Fruit fly (Drosophila melanogaster) whole organism, prepupa: ENCODE results near the gene Vsp37A.

ENCODE experiments used
- Blimp-1 ChIP-seq: fragments of 200-800 bp; sonication (Bioruptor generic); optimal IDR thresholded peaks from 3 replicates; lab custom pipeline; 2017; ENCODE audit warnings: missing biosample characterization, missing genetic modification characterization, mild to moderate bottlenecking, moderate library complexity, missing genetic modification reagents
- CG11294 ChIP-seq: fragments of 200-800 bp; sonication (Bioruptor generic); IDR thresholded peaks from 2 replicates; pipeline ENCODE4 v1.3.6; 2022; ENCODE audit warnings: missing biosample characterization, missing genetic modification characterization
- CG6276 ChIP-seq: fragments of 200-800 bp; sonication (Bioruptor generic); optimal IDR thresholded peaks from 2 replicates; lab custom pipeline; 2017; ENCODE audit warnings: missing biosample characterization, mild to moderate bottlenecking, missing genetic modification characterization
- CG6854 ChIP-seq: fragments of 200-800 bp; sonication (Bioruptor generic); optimal IDR thresholded peaks from 2 replicates; lab custom pipeline; 2017; ENCODE audit warnings: missing biosample characterization, mild to moderate bottlenecking, missing genetic modification characterization
- Gug ChIP-seq: fragments of 200-800 bp; sonication (Bioruptor generic); IDR thresholded peaks from 2 replicates; pipeline ENCODE4 v1.3.6; 2022; ENCODE audit warnings: missing biosample characterization, missing genetic modification characterization
- Lpt ChIP-seq: fragments of 200-800 bp; sonication (Bioruptor generic); optimal IDR thresholded peaks from 3 replicates; lab custom pipeline; 2016; ENCODE audit warnings: missing biosample characterization, missing genetic modification characterization
- Sox102F ChIP-seq: fragments of 200-800 bp; sonication (Bioruptor generic); optimal IDR thresholded peaks from 2 replicates; lab custom pipeline; 2016; ENCODE audit warnings: missing biosample characterization, mild to moderate bottlenecking, missing genetic modification characterization
- dsx ChIP-seq: fragments of 200-800 bp; optimal IDR thresholded peaks from 3 replicates; lab custom pipeline; 2019; ENCODE audit warnings: missing biosample characterization, mild to moderate bottlenecking, missing genetic modification characterization, moderate library complexity; ENCODE audit not compliant: poor library complexity, severe bottlenecking
- esn ChIP-seq: fragments of 200-800 bp; sonication (Bioruptor generic); optimal IDR thresholded peaks from 2 replicates; lab custom pipeline; 2016; ENCODE audit warnings: missing biosample characterization, mild to moderate bottlenecking, missing genetic modification characterization, moderate library complexity
- lz ChIP-seq: fragments of 200-800 bp; sonication (Bioruptor generic); optimal IDR thresholded peaks from 3 replicates; lab custom pipeline; 2016; ENCODE audit warnings: missing biosample characterization, missing genetic modification characterization

- TF ChIP-seq esn (GFP tag; lab: Kevin White, UChicago), result no peak
- TF ChIP-seq Lpt (GFP tag; lab: Kevin White, UChicago), result no peak
- TF ChIP-seq Blimp-1 (GFP tag; lab: Kevin White, UChicago), result no peak
- no peak for TF ChIP-seq Sox102F (GFP tag; lab: Kevin White, UChicago)
- no peak for TF ChIP-seq dsx (GFP tag; lab: Kevin White, UChicago)
- TF ChIP-seq CG6854 (GFP tag; lab: Kevin White, UChicago), result no peak
- TF ChIP-seq lz, result no peak
- no peak for TF ChIP-seq Gug (GFP tag; lab: Robert Waterston, UW)
- TF ChIP-seq CG11294, result no peak
- TF ChIP-seq CG6276 (GFP tag; lab: Kevin White, UChicago), result no peak
These were observed 35.1 kb downstream of the Vsp37A start for dm6 chrX:656380-656925.
